Worm (Caenorhabditis elegans) whole organism, mixed stage, embryonic: ENCODE results near the gene sra-27.

Experiments
- drap-1 ChIP-seq: fragments of 200-800 bp; sonication (Bioruptor generic); optimal IDR thresholded peaks from 3 replicates; lab custom pipeline; 2018; ENCODE audit warnings: mild to moderate bottlenecking, missing genetic modification characterization, missing compliant biosample characterization
- pha-4 ChIP-seq: fragments of 150-350 bp; optimal IDR thresholded peaks from 2 replicates; lab custom pipeline; 2018; ENCODE audit warnings: missing biosample characterization, missing genetic modification reagents, missing genetic modification characterization
- unc-62 ChIP-seq: fragments of 150-350 bp; optimal IDR thresholded peaks from 2 replicates; lab custom pipeline; 2014; ENCODE audit warnings: missing biosample characterization, missing genetic modification reagents, missing genetic modification characterization

DNA sequence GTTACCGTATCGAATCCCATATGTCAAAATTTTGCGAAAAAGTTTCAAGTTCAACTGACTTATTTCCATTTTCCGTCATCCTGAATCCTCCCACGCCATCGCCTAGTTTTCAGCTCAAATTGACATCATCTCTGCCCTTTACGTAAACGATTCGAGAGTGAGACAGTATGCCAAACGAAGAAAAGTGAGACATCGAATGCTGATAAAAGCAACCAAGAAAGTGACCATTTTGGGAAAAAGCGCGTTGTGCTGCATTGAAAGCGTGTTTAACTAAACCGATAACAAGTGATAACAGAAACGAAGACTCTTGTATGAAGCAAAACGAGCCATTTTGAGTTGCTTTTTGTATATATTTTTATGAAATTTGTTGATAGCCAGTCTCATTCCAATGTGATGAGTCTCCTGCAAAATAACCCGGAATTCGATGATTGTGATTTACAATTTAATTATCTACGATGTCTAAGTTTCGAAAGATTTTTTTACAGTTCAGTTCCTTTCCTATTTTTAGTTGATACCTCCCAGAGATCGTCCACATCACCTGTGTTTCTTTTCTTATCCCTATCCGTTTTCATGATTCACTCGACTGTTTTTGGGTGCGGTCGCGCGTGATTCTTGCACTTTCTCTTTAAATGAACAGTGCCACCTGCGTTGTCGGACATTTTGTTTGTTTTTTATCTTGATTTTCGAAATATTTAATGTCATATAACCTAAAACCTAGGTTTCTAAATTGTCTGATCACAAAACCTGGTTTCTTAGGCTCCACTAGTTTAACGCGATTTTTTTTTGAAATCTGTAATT lies 46.6 kb downstream of the sra-27 start:
- no peak for TF ChIP-seq drap-1 (GFP tag; lab: Kevin White, UChicago)
- TF ChIP-seq unc-62 (GFP tag; lab: Kevin White, UChicago): no peak
- no peak for TF ChIP-seq pha-4 (tag; lab: Kevin White, UChicago)
